Fruit fly (Drosophila melanogaster) whole organism, embryonic: ENCODE results near the gene mRpS23.

Experiments used
- Awh ChIP-seq: fragments of 200-800 bp; sonication (Bioruptor generic); IDR thresholded peaks from 2 replicates; pipeline ENCODE4, ENCODE4 v1.3.6; 2022; ENCODE audit warnings: missing biosample characterization, missing genetic modification characterization
- Bteb2 ChIP-seq: fragments of 200-800 bp; sonication (Bioruptor generic); optimal IDR thresholded peaks from 2 replicates; lab custom pipeline; 2016; ENCODE audit warnings: missing biosample characterization, missing genetic modification characterization
- CG10267 ChIP-seq: fragments of 200-800 bp; sonication (Bioruptor generic); optimal IDR thresholded peaks from 2 replicates; lab custom pipeline; 2018; ENCODE audit warnings: missing biosample characterization, mild to moderate bottlenecking, missing genetic modification characterization, moderate library complexity
- CG10321 ChIP-seq: fragments of 200-800 bp; sonication (Bioruptor generic); IDR thresholded peaks from 2 replicates; pipeline ENCODE4 v1.3.6; 2022; ENCODE audit warnings: missing biosample characterization, missing genetic modification characterization
- CG10565 ChIP-seq: fragments of 200-800 bp; sonication (Bioruptor generic); optimal IDR thresholded peaks from 3 replicates; lab custom pipeline; 2016; ENCODE audit warnings: missing biosample characterization, mild to moderate bottlenecking, missing genetic modification characterization
- CG12391 ChIP-seq: fragments of 200-800 bp; sonication (Bioruptor generic); optimal IDR thresholded peaks from 3 replicates; lab custom pipeline; 2018; ENCODE audit warnings: missing biosample characterization, mild to moderate bottlenecking, missing genetic modification characterization, moderate library complexity
- CG12942 ChIP-seq: fragments of 200-800 bp; sonication (Bioruptor generic); optimal IDR thresholded peaks from 3 replicates; lab custom pipeline; 2016; ENCODE audit warnings: missing biosample characterization, missing genetic modification characterization
- CG13424 ChIP-seq: fragments of 200-800 bp; sonication (Bioruptor generic); optimal IDR thresholded peaks from 2 replicates; lab custom pipeline; 2019; ENCODE audit warnings: missing biosample characterization, mild to moderate bottlenecking, missing genetic modification characterization, moderate library complexity
- CG15696 ChIP-seq: fragments of 200-800 bp; sonication (Bioruptor generic); optimal IDR thresholded peaks from 2 replicates; lab custom pipeline; 2019; ENCODE audit warnings: missing biosample characterization, mild to moderate bottlenecking, missing genetic modification characterization, moderate library complexity
- CG1603 ChIP-seq: fragments of 200-800 bp; sonication (Bioruptor generic); optimal IDR thresholded peaks from 2 replicates; lab custom pipeline; 2019; ENCODE audit warnings: missing biosample characterization, mild to moderate bottlenecking, missing genetic modification characterization, moderate library complexity
- CG17359 ChIP-seq: fragments of 200-800 bp; sonication (Bioruptor generic); optimal IDR thresholded peaks from 3 replicates; lab custom pipeline; 2018; ENCODE audit warnings: missing biosample characterization, mild to moderate bottlenecking, missing genetic modification characterization, moderate library complexity
- CG1792 ChIP-seq: fragments of 200-800 bp; sonication (Bioruptor generic); optimal IDR thresholded peaks from 2 replicates; lab custom pipeline; 2016; ENCODE audit warnings: missing biosample characterization, missing genetic modification characterization
- CG18262 ChIP-seq: fragments of 200-800 bp; optimal IDR thresholded peaks from 3 replicates; lab custom pipeline; 2019; ENCODE audit warnings: missing biosample characterization, mild to moderate bottlenecking, missing genetic modification characterization, moderate library complexity
- CG2202 ChIP-seq: fragments of 200-800 bp; sonication (Bioruptor generic); optimal IDR thresholded peaks from 2 replicates; lab custom pipeline; 2018; ENCODE audit warnings: missing biosample characterization, mild to moderate bottlenecking, missing genetic modification characterization
- CG2712 ChIP-seq: fragments of 200-800 bp; optimal IDR thresholded peaks from 3 replicates; lab custom pipeline; 2019; ENCODE audit warnings: missing biosample characterization, mild to moderate bottlenecking, missing genetic modification characterization, moderate library complexity
- CG32532 ChIP-seq: fragments of 200-800 bp; sonication (Bioruptor generic); IDR thresholded peaks from 2 replicates; pipeline ENCODE4 v1.3.6; 2022; ENCODE audit warnings: missing biosample characterization, missing genetic modification characterization
- CG3838 ChIP-seq: fragments of 200-800 bp; sonication (Bioruptor generic); optimal IDR thresholded peaks from 3 replicates; lab custom pipeline; 2016; ENCODE audit warnings: missing biosample characterization, missing genetic modification characterization
- CG4360 ChIP-seq: fragments of 200-800 bp; sonication (Bioruptor generic); IDR thresholded peaks from 2 replicates; pipeline ENCODE4 v1.3.6; 2022; ENCODE audit warnings: missing biosample characterization, missing genetic modification characterization
- CG43689 ChIP-seq: fragments of 200-800 bp; sonication (Bioruptor generic); IDR thresholded peaks from 2 replicates; pipeline ENCODE4 v1.3.6; 2022; ENCODE audit warnings: missing biosample characterization, missing genetic modification characterization
- CG4820 ChIP-seq: fragments of 200-800 bp; sonication (Bioruptor generic); optimal IDR thresholded peaks from 3 replicates; lab custom pipeline; 2016; ENCODE audit warnings: missing biosample characterization, missing genetic modification characterization
- CG5953 ChIP-seq: fragments of 200-800 bp; sonication (Bioruptor generic); IDR thresholded peaks from 2 replicates; pipeline ENCODE4 v1.3.6; 2022; ENCODE audit warnings: missing biosample characterization, missing genetic modification characterization
- CG6272 ChIP-seq: fragments of 200-800 bp; sonication (Bioruptor generic); IDR thresholded peaks from 2 replicates; pipeline ENCODE4 v1.3.6; 2022; ENCODE audit warnings: missing biosample characterization, missing genetic modification characterization
- CG7271 ChIP-seq: fragments of 200-800 bp; sonication (Bioruptor generic); optimal IDR thresholded peaks from 2 replicates; lab custom pipeline; 2018; ENCODE audit warnings: missing biosample characterization, mild to moderate bottlenecking, missing genetic modification characterization, moderate library complexity
- CG7745 ChIP-seq: fragments of 200-800 bp; sonication (Bioruptor generic); optimal IDR thresholded peaks from 2 replicates; lab custom pipeline; 2018; ENCODE audit warnings: missing biosample characterization, mild to moderate bottlenecking, missing genetic modification characterization, moderate library complexity
- CG7839 ChIP-seq: fragments of 200-800 bp; sonication (Bioruptor generic); optimal IDR thresholded peaks from 3 replicates; lab custom pipeline; 2018; ENCODE audit warnings: missing biosample characterization, mild to moderate bottlenecking, missing genetic modification characterization, moderate library complexity
- CG9437 ChIP-seq: fragments of 200-800 bp; sonication (Bioruptor generic); optimal IDR thresholded peaks from 2 replicates; lab custom pipeline; 2018; ENCODE audit warnings: missing biosample characterization, mild to moderate bottlenecking, missing genetic modification characterization
- CG9609 ChIP-seq: fragments of 200-800 bp; sonication (Bioruptor generic); optimal IDR thresholded peaks from 3 replicates; lab custom pipeline; 2016; ENCODE audit warnings: missing biosample characterization, missing genetic modification characterization
- Fer1 ChIP-seq: fragments of 200-800 bp; sonication (Bioruptor generic); optimal IDR thresholded peaks from 2 replicates; lab custom pipeline; 2017; ENCODE audit warnings: missing biosample characterization, mild to moderate bottlenecking, missing genetic modification characterization
- GATAe ChIP-seq: fragments of 200-800 bp; sonication (Bioruptor generic); conservative IDR thresholded peaks from 2 replicates; pipeline ENCODE4 v1.3.6; 2022; ENCODE audit warnings: missing biosample characterization, missing genetic modification characterization
- Gug ChIP-seq: fragments of 200-800 bp; sonication (Bioruptor generic); IDR thresholded peaks from 4 replicates; pipeline ENCODE4 v1.3.6; 2022; ENCODE audit warnings: missing biosample characterization, missing genetic modification characterization
- HLHmδ ChIP-seq: fragments of 200-800 bp; sonication (Bioruptor generic); optimal IDR thresholded peaks from 2 replicates; lab custom pipeline; 2018; ENCODE audit warnings: missing biosample characterization, mild to moderate bottlenecking, missing genetic modification characterization, moderate library complexity
- Hmr ChIP-seq: fragments of 200-800 bp; sonication (Bioruptor generic); optimal IDR thresholded peaks from 3 replicates; lab custom pipeline; 2017; ENCODE audit warnings: mild to moderate bottlenecking, missing biosample characterization, missing genetic modification reagents, missing genetic modification characterization
- Kr ChIP-seq: fragments of 200-800 bp; sonication (Bioruptor generic); optimal IDR thresholded peaks from 2 replicates; lab custom pipeline; 2017; ENCODE audit warnings: missing biosample characterization, mild to moderate bottlenecking, missing genetic modification characterization
- Meics ChIP-seq: fragments of 200-800 bp; sonication (Bioruptor generic); optimal IDR thresholded peaks from 2 replicates; lab custom pipeline; 2017; ENCODE audit warnings: missing biosample characterization, mild to moderate bottlenecking, missing genetic modification characterization
- Mes4 ChIP-seq: fragments of 200-800 bp; sonication (Bioruptor generic); optimal IDR thresholded peaks from 2 replicates; lab custom pipeline; 2016; ENCODE audit warnings: missing biosample characterization, missing genetic modification characterization
- Neu2 ChIP-seq: fragments of 200-800 bp; sonication (Bioruptor generic); optimal IDR thresholded peaks from 3 replicates; lab custom pipeline; 2016; ENCODE audit warnings: missing biosample characterization, missing genetic modification characterization, borderline replicate concordance
- bcd ChIP-seq: fragments of 200-800 bp; sonication (Bioruptor generic); optimal IDR thresholded peaks from 2 replicates; lab custom pipeline; 2017; ENCODE audit warnings: missing biosample characterization, mild to moderate bottlenecking, missing genetic modification characterization
- dmrt11E ChIP-seq: fragments of 200-800 bp; sonication (Bioruptor generic); optimal IDR thresholded peaks from 3 replicates; lab custom pipeline; 2018; ENCODE audit warnings: missing biosample characterization, mild to moderate bottlenecking, missing genetic modification characterization, moderate library complexity
- dysf ChIP-seq: fragments of 200-800 bp; sonication (Bioruptor generic); IDR thresholded peaks from 3 replicates; pipeline ENCODE4 v1.3.6; 2022; ENCODE audit warnings: missing biosample characterization, missing genetic modification characterization
- ewg ChIP-seq: fragments of 200-800 bp; sonication (Bioruptor generic); optimal IDR thresholded peaks from 3 replicates; lab custom pipeline; 2017; ENCODE audit warnings: mild to moderate bottlenecking, missing biosample characterization, missing genetic modification reagents, missing genetic modification characterization
- fd64A ChIP-seq: fragments of 200-800 bp; sonication (Bioruptor generic); optimal IDR thresholded peaks from 3 replicates; lab custom pipeline; 2018; ENCODE audit warnings: missing biosample characterization, mild to moderate bottlenecking, missing genetic modification characterization
- gt ChIP-seq: fragments of 200-800 bp; sonication (Bioruptor generic); IDR thresholded peaks from 2 replicates; pipeline ENCODE4 v1.3.6; 2022; ENCODE audit warnings: missing biosample characterization, missing genetic modification characterization
- lov ChIP-seq, 2 experiments: fragments of 200-800 bp in 1 of 2; fragments of >200 bp in 1 of 2; sonication (Bioruptor generic) in 1 of 2; IDR thresholded peaks in 1 of 2; optimal IDR thresholded peaks in 1 of 2; 2 replicates in 1 of 2; 3 replicates in 1 of 2; pipeline versions ENCODE4 v1.3.6 to Lab custom; 2017 to 2022; ENCODE audit warnings: missing biosample characterization in 1 of 2, missing genetic modification characterization in 1 of 2
- salm ChIP-seq: fragments of 200-800 bp; sonication (Bioruptor generic); optimal IDR thresholded peaks from 2 replicates; lab custom pipeline; 2018; ENCODE audit warnings: missing biosample characterization, mild to moderate bottlenecking, missing genetic modification characterization
- scrt ChIP-seq: fragments of 200-800 bp; sonication (Bioruptor generic); optimal IDR thresholded peaks from 2 replicates; lab custom pipeline; 2018; ENCODE audit warnings: missing biosample characterization, mild to moderate bottlenecking, missing genetic modification characterization, moderate library complexity
- sisA ChIP-seq: fragments of 200-800 bp; sonication (Bioruptor generic); IDR thresholded peaks from 2 replicates; pipeline ENCODE4 v1.3.6; 2022; ENCODE audit warnings: missing biosample characterization, missing genetic modification characterization
- stc ChIP-seq: fragments of 200-800 bp; sonication (Bioruptor generic); IDR thresholded peaks from 2 replicates; pipeline ENCODE4 v1.3.6; 2022; ENCODE audit warnings: missing biosample characterization, missing genetic modification characterization
- tx ChIP-seq: fragments of 200-800 bp; sonication (Bioruptor generic); optimal IDR thresholded peaks from 2 replicates; lab custom pipeline; 2016; ENCODE audit warnings: missing biosample characterization, missing genetic modification characterization
- wor ChIP-seq: fragments of 200-800 bp; sonication (Bioruptor generic); IDR thresholded peaks from 2 replicates; pipeline ENCODE4 v1.3.6; 2022; ENCODE audit warnings: missing biosample characterization, missing genetic modification characterization

The mRpS23 gene

dm6 chr2L:13838647-13839390, 3.9 kb upstream of the mRpS23 start (continued):
- peak; percentile 33 for TF ChIP-seq CG12942 (GFP tag; lab: Kevin White, UChicago)
- peak; percentile 1 for TF ChIP-seq CG9437
- peak; percentile 26 for TF ChIP-seq Kr (GFP tag; lab: Kevin White, UChicago)
- peak; percentile 17 for TF ChIP-seq scrt
- no peak for TF ChIP-seq CG10267 (tag; lab: Kevin White, UChicago)
- TF ChIP-seq CG17359 (tag; lab: Kevin White, UChicago): peak; percentile 33
- TF ChIP-seq HLHmδ (GFP tag; lab: Kevin White, UChicago): peak; percentile 33
- TF ChIP-seq CG1792: peak; percentile 5
- no peak for TF ChIP-seq Neu2
- peak; percentile 29; the same call in 1 of the 2 replicates for TF ChIP-seq CG32532
- peak; percentile 43 for TF ChIP-seq CG1603 (tag; lab: Kevin White, UChicago)
- peak; percentile 57; the same call in 1 of the 3 replicates for TF ChIP-seq dysf
- peak; percentile 22 for TF ChIP-seq CG7839 (tag; lab: Kevin White, UChicago)
- TF ChIP-seq CG2202: peak; percentile 36
- no peak for TF ChIP-seq bcd (GFP tag; lab: Kevin White, UChicago)
- TF ChIP-seq Mes4: peak; percentile 16
- TF ChIP-seq GATAe (GFP tag; lab: Robert Waterston, UW): no peak; the same call in 1 of the 2 replicates
- peak; percentile 18 for TF ChIP-seq Hmr (GFP tag; lab: Kevin White, UChicago)
- TF ChIP-seq Gug (GFP tag; lab: Robert Waterston, UW): peak; percentile 22; the same call in 1 of the 4 replicates
- TF ChIP-seq CG2712 (tag; lab: Kevin White, UChicago): peak; percentile 13
- peak; percentile 38 for TF ChIP-seq CG18262
- TF ChIP-seq dmrt11E (tag; lab: Kevin White, UChicago): no peak
- TF ChIP-seq CG43689 (GFP tag; lab: Robert Waterston, UW): no peak
- peak; percentile 49 for TF ChIP-seq CG7271 (tag; lab: Kevin White, UChicago)
- peak; percentile 22 for TF ChIP-seq salm (tag; lab: Kevin White, UChicago)
- peak; percentile 39 for TF ChIP-seq Fer1
- no peak for TF ChIP-seq lov (optimal IDR thresholded peaks at IDR 0.05; lab: Kevin White, UChicago)
- TF ChIP-seq lov (GFP tag; IDR thresholded peaks at IDR 0.05; lab: Robert Waterston, UW): no peak
- TF ChIP-seq sisA (GFP tag; lab: Robert Waterston, UW): no peak
- 0 out of 2 replicates have a peak, but pooled peaks have one; percentile 18 for TF ChIP-seq stc (GFP tag; lab: Robert Waterston, UW)
- peak; percentile 38 for TF ChIP-seq fd64A
- no peak for TF ChIP-seq tx (GFP tag; lab: Kevin White, UChicago)
- no peak for TF ChIP-seq CG10321 (GFP tag; lab: Robert Waterston, UW)
- TF ChIP-seq CG5953 (GFP tag; lab: Robert Waterston, UW): no peak
- TF ChIP-seq wor (GFP tag; lab: Robert Waterston, UW): no peak
- peak; percentile 10 for TF ChIP-seq CG4820 (GFP tag; lab: Kevin White, UChicago)
- TF ChIP-seq CG9609 (GFP tag; lab: Kevin White, UChicago): no peak
- TF ChIP-seq Meics: peak; percentile 50
- no peak for TF ChIP-seq gt (GFP tag; lab: Robert Waterston, UW)
- TF ChIP-seq CG12391 (tag; lab: Kevin White, UChicago): no peak
- TF ChIP-seq CG7745 (tag; lab: Kevin White, UChicago): no peak
- TF ChIP-seq Bteb2: no peak
- TF ChIP-seq CG13424 (tag; lab: Kevin White, UChicago): peak; percentile 22
- TF ChIP-seq CG3838 (GFP tag; lab: Kevin White, UChicago): peak; percentile 38
- TF ChIP-seq Awh: peak; percentile 68; the same call in 1 of the 2 replicates
- no peak for TF ChIP-seq CG10565 (GFP tag; lab: Kevin White, UChicago)
- TF ChIP-seq CG4360 (GFP tag; lab: Robert Waterston, UW): peak; percentile 78
- TF ChIP-seq CG6272 (GFP tag; lab: Robert Waterston, UW): no peak
- TF ChIP-seq CG15696 (tag; lab: Kevin White, UChicago): peak; percentile 46
- no peak for TF ChIP-seq ewg (GFP tag; lab: Kevin White, UChicago)
